Fruit fly (Drosophila melanogaster) whole organism, prepupa: ENCODE measurements around the gene Men-b.

ENCODE experiments used
- Blimp-1 ChIP-seq: fragments of 200-800 bp; sonication (Bioruptor generic); optimal IDR thresholded peaks from 3 replicates; lab custom pipeline; 2017; ENCODE audit warnings: missing biosample characterization, missing genetic modification characterization, mild to moderate bottlenecking, moderate library complexity, missing genetic modification reagents
- CG10669 ChIP-seq: fragments of 200-800 bp; sonication (Bioruptor generic); optimal IDR thresholded peaks from 3 replicates; lab custom pipeline; 2018; ENCODE audit warnings: missing biosample characterization, mild to moderate bottlenecking, missing genetic modification characterization, moderate library complexity
- CG11294 ChIP-seq: fragments of 200-800 bp; sonication (Bioruptor generic); IDR thresholded peaks from 2 replicates; pipeline ENCODE4 v1.3.6; 2022; ENCODE audit warnings: missing biosample characterization, missing genetic modification characterization
- CG11762 ChIP-seq: fragments of 200-800 bp; sonication (Bioruptor generic); optimal IDR thresholded peaks from 3 replicates; lab custom pipeline; 2016; ENCODE audit warnings: missing biosample characterization, missing genetic modification characterization; ENCODE audit not compliant: insufficient read depth
- CG11902 ChIP-seq: fragments of 200-800 bp; sonication (Bioruptor generic); optimal IDR thresholded peaks from 3 replicates; lab custom pipeline; 2016; ENCODE audit warnings: missing biosample characterization, missing genetic modification characterization
- CG15336 ChIP-seq: fragments of 200-800 bp; sonication (Bioruptor generic); IDR thresholded peaks from 2 replicates; pipeline ENCODE4 v1.3.6; 2022; ENCODE audit warnings: missing biosample characterization, missing genetic modification characterization
- CG16779 ChIP-seq: fragments of 200-800 bp; sonication (Bioruptor generic); optimal IDR thresholded peaks from 3 replicates; lab custom pipeline; 2017; ENCODE audit warnings: missing biosample characterization, mild to moderate bottlenecking, missing genetic modification characterization
- CG3032 ChIP-seq: fragments of 200-800 bp; optimal IDR thresholded peaks from 2 replicates; lab custom pipeline; 2019; ENCODE audit warnings: missing biosample characterization, mild to moderate bottlenecking, missing genetic modification characterization, moderate library complexity
- CG31627 ChIP-seq: fragments of 200-800 bp; sonication (Bioruptor generic); optimal IDR thresholded peaks from 3 replicates; lab custom pipeline; 2016; ENCODE audit warnings: missing biosample characterization, missing genetic modification characterization
- CG32006 ChIP-seq: fragments of 200-800 bp; sonication (Bioruptor generic); optimal IDR thresholded peaks from 3 replicates; lab custom pipeline; 2017; ENCODE audit warnings: missing biosample characterization, mild to moderate bottlenecking, missing genetic modification characterization
- CG34406 ChIP-seq: fragments of 200-800 bp; sonication (Bioruptor generic); optimal IDR thresholded peaks from 3 replicates; lab custom pipeline; 2016; ENCODE audit warnings: missing biosample characterization, missing genetic modification characterization
- CG3919 ChIP-seq: fragments of 200-800 bp; sonication (Bioruptor generic); optimal IDR thresholded peaks from 3 replicates; lab custom pipeline; 2016; ENCODE audit warnings: missing biosample characterization, missing genetic modification characterization
- CG4318 ChIP-seq: fragments of 200-800 bp; sonication (Bioruptor generic); optimal IDR thresholded peaks from 3 replicates; lab custom pipeline; 2017; ENCODE audit warnings: missing biosample characterization, mild to moderate bottlenecking, missing genetic modification characterization
- CG6163 ChIP-seq: fragments of 200-800 bp; sonication (Bioruptor generic); IDR thresholded peaks from 3 replicates; pipeline ENCODE4 v1.3.6; 2022; ENCODE audit warnings: missing biosample characterization, missing genetic modification characterization
- CG6276 ChIP-seq: fragments of 200-800 bp; sonication (Bioruptor generic); optimal IDR thresholded peaks from 2 replicates; lab custom pipeline; 2017; ENCODE audit warnings: missing biosample characterization, mild to moderate bottlenecking, missing genetic modification characterization
- CG6792 ChIP-seq: fragments of 200-800 bp; sonication (Bioruptor generic); optimal IDR thresholded peaks from 3 replicates; lab custom pipeline; 2016; ENCODE audit warnings: missing biosample characterization, missing genetic modification characterization
- CG6808 ChIP-seq: fragments of 200-800 bp; sonication (Bioruptor generic); optimal IDR thresholded peaks from 3 replicates; lab custom pipeline; 2017; ENCODE audit warnings: missing biosample characterization, missing genetic modification characterization, mild to moderate bottlenecking, moderate library complexity, missing genetic modification reagents
- CG6854 ChIP-seq: fragments of 200-800 bp; sonication (Bioruptor generic); optimal IDR thresholded peaks from 2 replicates; lab custom pipeline; 2017; ENCODE audit warnings: missing biosample characterization, mild to moderate bottlenecking, missing genetic modification characterization
- CG7368 ChIP-seq: fragments of 200-800 bp; sonication (Bioruptor generic); optimal IDR thresholded peaks from 3 replicates; lab custom pipeline; 2016; ENCODE audit warnings: missing biosample characterization, missing genetic modification characterization
- CG8119 ChIP-seq: fragments of 200-800 bp; sonication (Bioruptor generic); IDR thresholded peaks from 3 replicates; pipeline ENCODE4 v1.3.6; 2022; ENCODE audit warnings: missing biosample characterization, missing genetic modification characterization
- CG8319 ChIP-seq: fragments of 200-800 bp; sonication (Bioruptor generic); optimal IDR thresholded peaks from 3 replicates; lab custom pipeline; 2016; ENCODE audit warnings: missing biosample characterization, missing genetic modification characterization
- CG8632 ChIP-seq: fragments of 200-800 bp; sonication (Bioruptor generic); optimal IDR thresholded peaks from 3 replicates; lab custom pipeline; 2016; ENCODE audit warnings: missing biosample characterization, missing genetic modification characterization
- CG9139 ChIP-seq: fragments of 200-800 bp; sonication (Bioruptor generic); optimal IDR thresholded peaks from 3 replicates; lab custom pipeline; 2017; ENCODE audit warnings: missing biosample characterization, mild to moderate bottlenecking, missing genetic modification characterization
- Eip78C ChIP-seq: fragments of 200-800 bp; sonication (Bioruptor generic); peaks from one replicate; lab custom pipeline; 2016; ENCODE audit warnings: missing biosample characterization, missing genetic modification characterization
- Eip93F ChIP-seq: fragments of 200-800 bp; sonication (Bioruptor generic); optimal IDR thresholded peaks from 2 replicates; lab custom pipeline; 2016; ENCODE audit warnings: missing biosample characterization, mild to moderate bottlenecking, missing genetic modification characterization
- Ets21C ChIP-seq: fragments of 200-800 bp; sonication (Bioruptor generic); optimal IDR thresholded peaks from 3 replicates; lab custom pipeline; 2016; ENCODE audit warnings: missing biosample characterization, missing genetic modification characterization
- Ets96B ChIP-seq: fragments of 200-800 bp; optimal IDR thresholded peaks from 2 replicates; lab custom pipeline; 2019; ENCODE audit warnings: missing biosample characterization, mild to moderate bottlenecking, missing genetic modification characterization, moderate library complexity
- Hr38 ChIP-seq: sonication (Bioruptor generic); optimal IDR thresholded peaks from 2 replicates; lab custom pipeline; 2016; ENCODE audit warnings: missing biosample characterization, missing genetic modification characterization
- Hr4 ChIP-seq: fragments of 200-800 bp; sonication (Bioruptor generic); optimal IDR thresholded peaks from 3 replicates; lab custom pipeline; 2016; ENCODE audit warnings: missing biosample characterization, missing genetic modification characterization
- Lpt ChIP-seq: fragments of 200-800 bp; sonication (Bioruptor generic); optimal IDR thresholded peaks from 3 replicates; lab custom pipeline; 2016; ENCODE audit warnings: missing biosample characterization, missing genetic modification characterization
- Met ChIP-seq: fragments of 200-800 bp; sonication (Bioruptor generic); optimal IDR thresholded peaks from 3 replicates; lab custom pipeline; 2016; ENCODE audit warnings: missing biosample characterization, missing genetic modification characterization
- OdsH ChIP-seq: fragments of 200-800 bp; sonication (Bioruptor generic); optimal IDR thresholded peaks from 3 replicates; lab custom pipeline; 2016; ENCODE audit warnings: missing biosample characterization, missing genetic modification characterization
- Smox ChIP-seq: fragments of 200-800 bp; sonication (Bioruptor generic); optimal IDR thresholded peaks from 3 replicates; lab custom pipeline; 2016; ENCODE audit warnings: missing biosample characterization, missing genetic modification characterization
- Sox102F ChIP-seq: fragments of 200-800 bp; sonication (Bioruptor generic); optimal IDR thresholded peaks from 2 replicates; lab custom pipeline; 2016; ENCODE audit warnings: missing biosample characterization, mild to moderate bottlenecking, missing genetic modification characterization
- Sox15 ChIP-seq: fragments of 200-800 bp; sonication (Bioruptor generic); optimal IDR thresholded peaks from 3 replicates; lab custom pipeline; 2016; ENCODE audit warnings: missing biosample characterization, missing genetic modification characterization
- achi ChIP-seq: fragments of 200-800 bp; sonication (Bioruptor generic); optimal IDR thresholded peaks from 3 replicates; lab custom pipeline; 2016; ENCODE audit warnings: missing biosample characterization, missing genetic modification characterization
- acj6 ChIP-seq: fragments of 200-800 bp; sonication (Bioruptor generic); optimal IDR thresholded peaks from 3 replicates; lab custom pipeline; 2016; ENCODE audit warnings: missing biosample characterization, missing genetic modification characterization
- cyc ChIP-seq: fragments of 200-800 bp; sonication (Bioruptor generic); optimal IDR thresholded peaks from 3 replicates; lab custom pipeline; 2016; ENCODE audit warnings: missing biosample characterization, missing genetic modification characterization
- dac ChIP-seq: fragments of 200-800 bp; sonication (Bioruptor generic); optimal IDR thresholded peaks from 2 replicates; lab custom pipeline; 2017; ENCODE audit warnings: missing biosample characterization, mild to moderate bottlenecking, missing genetic modification characterization
- dsx ChIP-seq: fragments of 200-800 bp; optimal IDR thresholded peaks from 3 replicates; lab custom pipeline; 2019; ENCODE audit warnings: missing biosample characterization, mild to moderate bottlenecking, missing genetic modification characterization, moderate library complexity; ENCODE audit not compliant: poor library complexity, severe bottlenecking
- eg ChIP-seq: fragments of 200-800 bp; sonication (Bioruptor generic); IDR thresholded peaks from 3 replicates; pipeline ENCODE4 v1.3.6; 2022; ENCODE audit warnings: missing biosample characterization, missing genetic modification characterization
- esn ChIP-seq: fragments of 200-800 bp; sonication (Bioruptor generic); optimal IDR thresholded peaks from 2 replicates; lab custom pipeline; 2016; ENCODE audit warnings: missing biosample characterization, mild to moderate bottlenecking, missing genetic modification characterization, moderate library complexity
- fd59A ChIP-seq: fragments of 200-800 bp; sonication (Bioruptor generic); optimal IDR thresholded peaks from 2 replicates; lab custom pipeline; 2017; ENCODE audit warnings: missing biosample characterization, mild to moderate bottlenecking, missing genetic modification characterization, missing genetic modification reagents
- fd85E ChIP-seq: fragments of 200-800 bp; sonication (Bioruptor generic); optimal IDR thresholded peaks from 3 replicates; lab custom pipeline; 2016; ENCODE audit warnings: missing biosample characterization, missing genetic modification characterization
- lz ChIP-seq: fragments of 200-800 bp; sonication (Bioruptor generic); optimal IDR thresholded peaks from 3 replicates; lab custom pipeline; 2016; ENCODE audit warnings: missing biosample characterization, missing genetic modification characterization
- net ChIP-seq: fragments of 200-800 bp; sonication (Bioruptor generic); optimal IDR thresholded peaks from 3 replicates; lab custom pipeline; 2016; ENCODE audit warnings: missing biosample characterization, missing genetic modification characterization
- pdm3 ChIP-seq: fragments of 200-800 bp; sonication (Bioruptor generic); optimal IDR thresholded peaks from 3 replicates; lab custom pipeline; 2016; ENCODE audit warnings: missing biosample characterization, missing genetic modification characterization
- salr ChIP-seq, 2 experiments: fragments of 200-800 bp; sonication (Bioruptor generic); optimal IDR thresholded peaks; 3 replicates each; lab custom pipeline; 2016 to 2018; ENCODE audit warnings: missing biosample characterization in 2 of 2, missing genetic modification characterization in 2 of 2, mild to moderate bottlenecking in 1 of 2
- spab ChIP-seq: fragments of 200-800 bp; sonication (Bioruptor generic); optimal IDR thresholded peaks from 2 replicates; lab custom pipeline; 2017; ENCODE audit warnings: missing biosample characterization, mild to moderate bottlenecking, missing genetic modification characterization, missing genetic modification reagents
- ss ChIP-seq, 2 experiments: fragments of 200-800 bp; sonication (Bioruptor generic); optimal IDR thresholded peaks; 2 replicates in 1 of 2; 3 replicates in 1 of 2; lab custom pipeline; 2017 to 2018; ENCODE audit warnings: mild to moderate bottlenecking in 2 of 2, missing biosample characterization in 2 of 2, missing genetic modification characterization in 2 of 2, moderate library complexity in 1 of 2
- svp ChIP-seq: fragments of 200-800 bp; sonication (Bioruptor generic); peaks from one replicate; lab custom pipeline; 2016; ENCODE audit warnings: missing biosample characterization, missing genetic modification characterization
- vri ChIP-seq: fragments of 200-800 bp; sonication (Bioruptor generic); optimal IDR thresholded peaks from 3 replicates; lab custom pipeline; 2016; ENCODE audit warnings: missing biosample characterization, mild to moderate bottlenecking, missing genetic modification characterization

Gene Men-b

DNA sequence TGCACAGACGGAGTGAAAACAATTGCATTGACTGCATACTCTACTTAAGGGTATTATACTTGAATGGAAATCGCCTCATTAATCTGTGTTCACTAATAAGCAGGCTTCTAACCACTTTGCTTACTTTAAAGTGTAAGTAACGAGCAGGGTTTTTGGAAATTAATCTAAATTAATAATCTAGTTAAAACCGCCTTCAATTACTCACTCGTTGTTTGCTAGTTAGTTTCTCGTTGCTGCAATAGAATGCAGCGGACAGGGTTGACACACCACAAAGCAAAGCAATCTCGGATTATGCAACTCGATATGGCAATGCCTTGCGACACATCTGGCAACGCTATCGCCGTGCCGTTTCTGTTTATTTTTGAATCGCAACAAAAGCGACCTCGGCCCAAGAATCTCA, 11.5 kb upstream of the Men-b start:
- TF ChIP-seq Ets96B (tag; lab: Kevin White, UChicago) (peak; percentile 39), fd59A (GFP tag; lab: Kevin White, UChicago) (peak; percentile 13), lz (peak; percentile 82), Blimp-1 (GFP tag; lab: Kevin White, UChicago) (peak; percentile 48), Met (GFP tag; lab: Kevin White, UChicago) (peak; percentile 69), dsx (GFP tag; lab: Kevin White, UChicago) (peak; percentile 14), Hr38 (GFP tag; lab: Kevin White, UChicago) (no peak), CG6163 (GFP tag; lab: Robert Waterston, UW) (peak; percentile 38; the same call in 1 of the 3 replicates), CG4318 (peak; percentile 37), CG34406 (GFP tag; lab: Kevin White, UChicago) (peak; percentile 72), salr (GFP tag; optimal IDR thresholded peaks at IDR 0.05; lab: Kevin White, UChicago) (peak in 1 of 2 experiments; percentile 45), CG10669 (GFP tag; lab: Kevin White, UChicago) (peak; percentile 68), CG6792 (GFP tag; lab: Kevin White, UChicago) (peak; percentile 69), acj6 (GFP tag; lab: Kevin White, UChicago) (peak; percentile 62), CG11762 (GFP tag; lab: Kevin White, UChicago) (peak; percentile 41), CG11294 (GFP tag; lab: Robert Waterston, UW) (no peak), CG6276 (GFP tag; lab: Kevin White, UChicago) (peak; percentile 26), Hr4 (GFP tag; lab: Kevin White, UChicago) (peak; percentile 54), Lpt (GFP tag; lab: Kevin White, UChicago) (no peak), CG11902 (GFP tag; lab: Kevin White, UChicago) (peak; percentile 72), pdm3 (GFP tag; lab: Kevin White, UChicago) (peak; percentile 68), OdsH (GFP tag; lab: Kevin White, UChicago) (peak; percentile 57), CG8632 (GFP tag; lab: Kevin White, UChicago) (peak; percentile 60), Eip93F (GFP tag; lab: Kevin White, UChicago) (peak; percentile 62), dac (no peak), CG7368 (GFP tag; lab: Kevin White, UChicago) (peak; percentile 51), CG8319 (GFP tag; lab: Kevin White, UChicago) (peak; percentile 60), CG15336 (GFP tag; lab: Robert Waterston, UW) (peak; percentile 52; the same call in 1 of the 2 replicates), CG3032 (tag; lab: Kevin White, UChicago) (peak; percentile 45), spab (peak; percentile 26), Ets21C (GFP tag; lab: Kevin White, UChicago) (peak; percentile 65), CG6808 (GFP tag; lab: Kevin White, UChicago) (peak; percentile 12), CG9139 (no peak), vri (GFP tag; lab: Kevin White, UChicago) (peak; percentile 49), CG3919 (GFP tag; lab: Kevin White, UChicago) (peak; percentile 58), Sox102F (GFP tag; lab: Kevin White, UChicago) (peak; percentile 66), eg (GFP tag; lab: Robert Waterston, UW) (peak; percentile 32; the same call in 1 of the 3 replicates), ss (GFP tag; optimal IDR thresholded peaks at IDR 0.05; lab: Kevin White, UChicago) (peak in 1 of 2 experiments; percentile 55), CG31627 (GFP tag; lab: Kevin White, UChicago) (peak; percentile 78), net (peak; percentile 38), Sox15 (GFP tag; lab: Kevin White, UChicago) (peak; percentile 82), Smox (peak; percentile 68), Eip78C (GFP tag; lab: Kevin White, UChicago) (peak; percentile 92), esn (GFP tag; lab: Kevin White, UChicago) (peak; percentile 75), cyc (GFP tag; lab: Kevin White, UChicago) (peak; percentile 69), svp (GFP tag; lab: Kevin White, UChicago) (peak; percentile 88), CG8119 (GFP tag; lab: Robert Waterston, UW) (no peak), CG16779 (tag; lab: Kevin White, UChicago) (peak; percentile 3), CG32006 (GFP tag; lab: Kevin White, UChicago) (peak; percentile 74), achi (GFP tag; lab: Kevin White, UChicago) (peak; percentile 59), fd85E (GFP tag; lab: Kevin White, UChicago) (no peak), CG6854 (GFP tag; lab: Kevin White, UChicago) (peak; percentile 21)
